Worm (Caenorhabditis elegans) whole organism, L1 larva: ENCODE data around the gene K03A11.1.
A peak's percentile ranks its signal among the peaks of the same experiment; 100 is the strongest.

Source experiments
- C16A3.4 ChIP-seq: fragments of 150-350 bp; optimal IDR thresholded peaks from 2 replicates; lab custom pipeline; 2014; ENCODE audit warnings: missing biosample characterization, missing genetic modification characterization
- Y116A8C.19 ChIP-seq: sonication (generic microtip); optimal IDR thresholded peaks from 2 replicates; lab custom pipeline; 2016; ENCODE audit warnings: missing compliant biosample characterization, missing genetic modification characterization, borderline replicate concordance
- aly-2 ChIP-seq: fragments of 150-350 bp; optimal IDR thresholded peaks from 2 replicates; lab custom pipeline; 2014; ENCODE audit warnings: missing biosample characterization, missing genetic modification characterization
- ceh-63 ChIP-seq: fragments of 200-800 bp; sonication (Bioruptor generic); optimal IDR thresholded peaks from 2 replicates; lab custom pipeline; 2018; ENCODE audit warnings: mild to moderate bottlenecking, missing genetic modification characterization, missing compliant biosample characterization
- ceh-8 ChIP-seq: fragments of 200-800 bp; sonication (Bioruptor generic); optimal IDR thresholded peaks from 2 replicates; lab custom pipeline; 2018; ENCODE audit warnings: mild to moderate bottlenecking, missing genetic modification characterization, moderate library complexity, missing compliant biosample characterization
- ceh-90 ChIP-seq: sonication (generic microtip); optimal IDR thresholded peaks from 2 replicates; lab custom pipeline; 2016; ENCODE audit warnings: missing genetic modification characterization, missing compliant biosample characterization
- dpl-1 ChIP-seq, 3 experiments: fragments of 150-350 bp in 2 of 3; sonication (generic microtip) in 1 of 3; optimal IDR thresholded peaks; 2 replicates each; lab custom pipeline; 2014 to 2017; ENCODE audit warnings: missing biosample characterization in 3 of 3, missing genetic modification characterization in 3 of 3, missing genetic modification reagents in 3 of 3
- efl-1 ChIP-seq, 4 experiments: fragments of 150-350 bp; optimal IDR thresholded peaks in 3 of 4; peaks in 1 of 4; 1 replicate in 1 of 4; 2 replicates in 3 of 4; lab custom pipeline; 2014; ENCODE audit warnings: missing biosample characterization in 2 of 4, missing genetic modification characterization in 2 of 4, missing genetic modification reagents in 2 of 4
- egl-13 ChIP-seq: sonication (generic microtip); optimal IDR thresholded peaks from 2 replicates; lab custom pipeline; 2016; ENCODE audit warnings: missing genotype, missing genetic modification reagents, missing genetic modification characterization, missing compliant biosample characterization
- elt-2 ChIP-seq: sonication (generic microtip); optimal IDR thresholded peaks from 2 replicates; lab custom pipeline; 2016; ENCODE audit warnings: missing genetic modification characterization, mild to moderate bottlenecking, inconsistent platforms, missing compliant biosample characterization, missing genetic modification reagents
- elt-3 ChIP-seq, 6 experiments: fragments of 150-350 bp in 1 of 6; sonication (generic microtip); optimal IDR thresholded peaks; 2 replicates each; lab custom pipeline; 2017 to 2018; ENCODE audit warnings: missing biosample characterization in 6 of 6, missing genetic modification characterization in 6 of 6, inconsistent platforms in 1 of 6
- ets-5 ChIP-seq: fragments of 200-800 bp; sonication (Bioruptor generic); IDR thresholded peaks from 2 replicates; pipeline ENCODE4 v1.3.6; 2022; ENCODE audit warnings: missing genetic modification characterization, missing compliant biosample characterization
- fkh-10 ChIP-seq: sonication (generic microtip); optimal IDR thresholded peaks from 2 replicates; lab custom pipeline; 2017; ENCODE audit warnings: missing biosample characterization, missing genetic modification reagents, missing genetic modification characterization
- fkh-4 ChIP-seq: sonication (generic microtip); optimal IDR thresholded peaks from 2 replicates; lab custom pipeline; 2016; ENCODE audit warnings: missing compliant biosample characterization, missing genetic modification characterization, borderline replicate concordance
- fkh-8 ChIP-seq: sonication (generic microtip); optimal IDR thresholded peaks from 2 replicates; lab custom pipeline; 2016; ENCODE audit warnings: mild to moderate bottlenecking, missing genetic modification characterization, missing compliant biosample characterization
- hlh-17 ChIP-seq: fragments of 200-800 bp; sonication (Bioruptor generic); optimal IDR thresholded peaks from 2 replicates; lab custom pipeline; 2018; ENCODE audit warnings: missing genetic modification characterization, mild to moderate bottlenecking, missing compliant biosample characterization, moderate library complexity, borderline replicate concordance
- hpl-2 ChIP-seq: fragments of 150-350 bp; optimal IDR thresholded peaks from 2 replicates; lab custom pipeline; 2014; ENCODE audit warnings: missing biosample characterization, missing genetic modification reagents, missing genetic modification characterization
- jun-1 ChIP-seq: fragments of 150-350 bp; optimal IDR thresholded peaks from 2 replicates; lab custom pipeline; 2014; ENCODE audit warnings: missing biosample characterization, missing genetic modification reagents, missing genetic modification characterization
- lin-14 ChIP-seq: fragments of 200-800 bp; sonication (Bioruptor generic); optimal IDR thresholded peaks from 2 replicates; lab custom pipeline; 2018; ENCODE audit warnings: mild to moderate bottlenecking, missing genetic modification characterization, moderate library complexity, missing compliant biosample characterization
- lin-35 ChIP-seq, 2 experiments: fragments of 150-350 bp; optimal IDR thresholded peaks; 2 replicates each; lab custom pipeline; 2014; ENCODE audit warnings: missing biosample characterization in 2 of 2, missing genetic modification characterization in 2 of 2, missing genetic modification reagents in 2 of 2
- lir-3 ChIP-seq: sonication (generic microtip); optimal IDR thresholded peaks from 2 replicates; lab custom pipeline; 2016; ENCODE audit warnings: mild to moderate bottlenecking, missing genetic modification characterization, moderate library complexity, missing compliant biosample characterization; ENCODE audit not compliant: poor library complexity
- lsy-2 ChIP-seq, 2 experiments: fragments of 150-350 bp; optimal IDR thresholded peaks; 2 replicates each; lab custom pipeline; 2014; ENCODE audit warnings: missing biosample characterization in 2 of 2, missing genetic modification characterization in 2 of 2
- mef-2 ChIP-seq: fragments of 150-350 bp; optimal IDR thresholded peaks from 2 replicates; lab custom pipeline; 2014; ENCODE audit warnings: missing biosample characterization, missing genetic modification characterization
- nhr-11 ChIP-seq: fragments of 150-350 bp; optimal IDR thresholded peaks from 2 replicates; lab custom pipeline; 2014; ENCODE audit warnings: missing biosample characterization, missing genetic modification characterization
- nhr-12 ChIP-seq: sonication (generic microtip); optimal IDR thresholded peaks from 2 replicates; lab custom pipeline; 2017; ENCODE audit warnings: missing biosample characterization, missing genetic modification characterization
- nhr-28 ChIP-seq: fragments of 150-350 bp; optimal IDR thresholded peaks from 2 replicates; lab custom pipeline; 2014; ENCODE audit warnings: missing biosample characterization, missing genetic modification characterization
- nhr-47 ChIP-seq: sonication (generic microtip); optimal IDR thresholded peaks from 2 replicates; lab custom pipeline; 2016; ENCODE audit warnings: mild to moderate bottlenecking, missing genetic modification characterization, moderate library complexity, missing compliant biosample characterization
- nhr-71 ChIP-seq: sonication (generic microtip); optimal IDR thresholded peaks from 2 replicates; lab custom pipeline; 2016; ENCODE audit warnings: mild to moderate bottlenecking, missing genetic modification characterization, moderate library complexity, missing compliant biosample characterization
- skn-1 ChIP-seq: fragments of 150-350 bp; optimal IDR thresholded peaks from 2 replicates; lab custom pipeline; 2014; ENCODE audit warnings: missing biosample characterization, missing genetic modification characterization
- snu-23 ChIP-seq: sonication (generic microtip); optimal IDR thresholded peaks from 2 replicates; lab custom pipeline; 2016; ENCODE audit warnings: missing genetic modification characterization, missing compliant biosample characterization
- sox-4 ChIP-seq: sonication (generic microtip); optimal IDR thresholded peaks from 2 replicates; lab custom pipeline; 2016; ENCODE audit warnings: missing genetic modification characterization, missing compliant biosample characterization
- sptf-1 ChIP-seq: fragments of 150-350 bp; optimal IDR thresholded peaks from 2 replicates; lab custom pipeline; 2014; ENCODE audit warnings: missing biosample characterization, missing genetic modification characterization
- tbx-2 ChIP-seq: sonication (generic microtip); optimal IDR thresholded peaks from 2 replicates; lab custom pipeline; 2016; ENCODE audit warnings: missing genetic modification characterization, missing compliant biosample characterization
- tlp-1 ChIP-seq: fragments of 150-350 bp; optimal IDR thresholded peaks from 2 replicates; lab custom pipeline; 2014; ENCODE audit warnings: missing biosample characterization, missing genetic modification characterization
- unc-86 ChIP-seq: sonication (generic microtip); optimal IDR thresholded peaks from 2 replicates; lab custom pipeline; 2016; ENCODE audit warnings: missing genetic modification characterization, missing compliant biosample characterization
- unc-98 ChIP-seq: fragments of 200-800 bp; sonication (Bioruptor generic); IDR thresholded peaks from 2 replicates; pipeline ENCODE4 v1.3.6; 2022; ENCODE audit warnings: missing genetic modification characterization, missing compliant biosample characterization
- vab-15 ChIP-seq: sonication (generic microtip); optimal IDR thresholded peaks from 2 replicates; lab custom pipeline; 2017; ENCODE audit warnings: missing genotype, mild to moderate bottlenecking, missing genetic modification characterization, missing compliant biosample characterization
- zag-1 ChIP-seq: fragments of 150-350 bp; optimal IDR thresholded peaks from 2 replicates; lab custom pipeline; 2014; ENCODE audit warnings: missing biosample characterization, missing genetic modification characterization
- zip-4 ChIP-seq: fragments of 200-800 bp; sonication (Bioruptor generic); optimal IDR thresholded peaks from 2 replicates; lab custom pipeline; 2018; ENCODE audit warnings: mild to moderate bottlenecking, missing genetic modification characterization, moderate library complexity, missing compliant biosample characterization
- ztf-11 ChIP-seq, 2 experiments: sonication (generic microtip); optimal IDR thresholded peaks; 2 replicates each; lab custom pipeline; 2016 to 2017; ENCODE audit warnings: missing genetic modification characterization in 2 of 2, missing biosample characterization in 1 of 2, missing compliant biosample characterization in 1 of 2
- ztf-4 ChIP-seq: fragments of 150-350 bp; optimal IDR thresholded peaks from 2 replicates; lab custom pipeline; 2014; ENCODE audit warnings: missing biosample characterization, missing genetic modification characterization

K03A11.1 gene

DNA sequence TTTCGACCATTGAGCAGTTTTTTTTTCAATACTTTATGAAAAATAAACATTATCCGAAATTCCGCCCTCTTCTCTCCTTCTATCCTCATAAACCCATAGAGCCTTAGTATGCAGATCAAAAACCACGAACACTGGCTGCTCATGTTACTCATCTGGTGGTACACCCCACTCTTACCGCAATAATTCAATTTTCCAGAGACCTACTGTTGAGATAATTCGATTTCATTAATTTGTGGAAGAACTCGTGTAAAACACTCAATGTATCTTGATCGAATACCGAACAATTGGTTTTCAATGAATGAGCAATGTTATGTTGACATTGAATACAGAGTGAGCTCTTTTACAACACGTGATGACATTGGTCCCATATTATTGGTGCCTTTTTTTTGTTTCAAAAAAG, 30.1 kb upstream of the K03A11.1 start:
- TF ChIP-seq ztf-11 (tag; optimal IDR thresholded peaks at IDR 0.05; lab: Kevin White, UChicago) (no peak), skn-1 (tag; lab: Kevin White, UChicago) (no peak), lin-14 (GFP tag; lab: Kevin White, UChicago) (peak; percentile 3), jun-1 (tag; lab: Kevin White, UChicago) (no peak), unc-98 (no peak), nhr-47 (tag; lab: Kevin White, UChicago) (no peak), sox-4 (no peak), egl-13 (no peak)

DNA sequence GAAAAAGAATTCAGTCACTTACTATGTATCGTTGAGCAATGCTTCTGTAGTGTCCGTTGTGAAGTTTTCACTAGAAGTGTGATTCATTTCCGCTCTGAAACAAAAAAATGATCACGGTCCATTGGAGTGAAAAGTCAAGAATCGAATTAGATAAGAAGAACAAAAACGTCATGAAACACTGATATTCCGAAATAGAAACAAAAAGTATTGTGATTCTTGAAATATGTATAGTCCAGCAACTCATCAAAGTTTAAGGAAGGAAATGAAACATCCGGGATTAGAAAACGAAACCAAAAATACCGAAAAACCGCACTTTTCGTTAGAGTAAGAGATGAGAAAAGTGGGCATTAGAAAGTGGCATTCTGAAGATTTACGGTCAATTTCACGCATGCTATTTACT, 18.9 kb upstream of the K03A11.1 start, which contains the start of gene npr-10:
Gene npr-10, minus strand, starts transcription at position 101 of the 400 bp plus-strand sequence.
- TF ChIP-seq nhr-71 (tag; lab: Kevin White, UChicago) = peak; percentile 15
- TF ChIP-seq fkh-8 (tag; lab: Kevin White, UChicago) = peak; percentile 45
- peak; percentile 2 for TF ChIP-seq nhr-47 (tag; lab: Kevin White, UChicago)
- peak; percentile 14 for TF ChIP-seq sox-4
- no peak for TF ChIP-seq ceh-8 (GFP tag; lab: Kevin White, UChicago)
- no peak for TF ChIP-seq tbx-2 (tag; lab: Kevin White, UChicago)
- no peak for TF ChIP-seq fkh-10 (GFP tag; lab: Kevin White, UChicago)
- no peak for TF ChIP-seq hpl-2 (GFP tag; lab: Kevin White, UChicago)

DNA sequence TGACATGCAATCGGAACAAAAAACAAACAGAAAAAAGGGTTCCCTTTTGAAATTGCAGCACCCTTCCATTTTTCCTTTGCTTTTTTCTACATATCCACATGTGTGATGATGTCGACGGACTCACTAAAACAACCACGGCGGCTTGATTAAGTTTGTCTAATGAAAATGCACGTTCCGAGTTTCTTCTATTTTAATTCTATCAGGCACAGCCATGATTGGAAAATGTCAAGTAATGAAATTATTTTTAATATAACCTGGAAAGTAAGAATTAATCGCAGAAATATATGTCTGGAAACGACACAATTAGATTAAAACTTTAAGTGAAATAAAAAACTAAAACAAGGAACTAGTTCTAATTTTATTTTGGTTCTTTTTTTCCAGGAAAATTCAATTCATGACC, 17.7 kb upstream of the K03A11.1 start:
- TF ChIP-seq efl-1 (optimal IDR thresholded peaks at IDR 0.05; lab: Kevin White, UChicago) = no peak
- TF ChIP-seq efl-1 (GFP tag; optimal IDR thresholded peaks at IDR 0.05 in 1 of 2; lab: Kevin White, UChicago) = peak in 1 of 2 experiments; percentile 54
- TF ChIP-seq mef-2 (tag; lab: Kevin White, UChicago) = no peak
- TF ChIP-seq zip-4 (GFP tag; lab: Kevin White, UChicago) = no peak
- TF ChIP-seq tlp-1 (tag; lab: Kevin White, UChicago) = no peak
- no peak for TF ChIP-seq Y116A8C.19
- no peak for TF ChIP-seq nhr-11
- TF ChIP-seq lir-3 (tag; lab: Kevin White, UChicago) = no peak
- TF ChIP-seq unc-86 (tag; lab: Kevin White, UChicago) = no peak
- no peak for TF ChIP-seq nhr-71 (tag; lab: Kevin White, UChicago)
- peak; percentile 36 for TF ChIP-seq nhr-47 (tag; lab: Kevin White, UChicago)
- TF ChIP-seq elt-2 (tag; lab: Kevin White, UChicago) = no peak
- no peak for TF ChIP-seq hlh-17 (GFP tag; lab: Kevin White, UChicago)
- TF ChIP-seq elt-3 (tag; optimal IDR thresholded peaks at IDR 0.05; lab: Kevin White, UChicago) = no peak
- TF ChIP-seq ceh-8 (GFP tag; lab: Kevin White, UChicago) = no peak
- TF ChIP-seq lin-14 (GFP tag; lab: Kevin White, UChicago) = peak; percentile 5
- no peak for TF ChIP-seq fkh-10 (GFP tag; lab: Kevin White, UChicago)

DNA sequence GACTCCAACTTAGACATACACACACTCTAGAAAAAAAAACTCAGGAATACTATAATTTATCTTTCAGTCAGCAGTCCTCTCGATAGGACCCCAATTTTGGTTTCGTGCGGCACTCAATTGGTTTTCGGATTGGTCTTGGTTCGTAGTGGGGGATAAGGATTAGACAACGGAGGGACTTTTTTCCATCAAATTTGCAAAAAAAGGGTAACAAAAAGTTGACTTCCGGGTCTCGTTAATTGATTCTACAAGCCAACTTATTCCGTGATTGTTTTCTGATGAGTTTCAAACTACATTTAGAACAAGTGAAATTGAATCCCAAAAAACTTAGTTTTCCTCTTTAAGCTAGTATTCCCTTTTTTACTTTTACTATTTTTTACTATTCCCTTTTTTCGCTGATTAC, 17.2 kb upstream of the K03A11.1 start:
- TF ChIP-seq tbx-2 (tag; lab: Kevin White, UChicago) = peak; percentile 53
- no peak for TF ChIP-seq nhr-47 (tag; lab: Kevin White, UChicago)
- TF ChIP-seq vab-15 (tag; lab: Kevin White, UChicago) = no peak
- no peak for TF ChIP-seq unc-86 (tag; lab: Kevin White, UChicago)

DNA sequence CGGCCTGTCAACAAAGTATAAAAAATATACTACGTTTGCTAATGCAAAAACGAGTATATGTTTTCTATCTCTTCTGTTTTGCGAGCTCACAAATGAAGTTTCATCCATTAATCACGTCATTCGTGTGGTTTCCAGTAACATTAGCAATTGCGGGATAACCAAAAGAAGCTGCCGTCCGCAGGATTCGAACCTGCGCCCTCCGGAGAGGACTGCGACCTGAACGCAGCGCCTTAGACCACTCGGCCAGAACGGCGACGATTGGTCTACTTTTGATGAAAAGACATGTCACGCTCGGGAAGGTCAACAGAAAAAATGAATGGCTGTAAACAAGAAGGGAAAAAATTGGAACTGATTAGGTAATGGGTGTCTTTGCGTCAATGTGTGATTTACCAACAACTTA, 12.7 kb upstream of the K03A11.1 start:
- TF ChIP-seq sptf-1 (no peak), lin-35 (GFP tag; optimal IDR thresholded peaks at IDR 0.05; lab: Kevin White, UChicago) (peak in 1 of 2 experiments; percentile 51), C16A3.4 (tag; lab: Kevin White, UChicago) (peak; percentile 19), elt-3 (tag; optimal IDR thresholded peaks at IDR 0.05; lab: Kevin White, UChicago) (peak in 1 of 6 experiments; percentile 32), ets-5 (GFP tag; lab: Robert Waterston, UW) (no peak), lin-14 (GFP tag; lab: Kevin White, UChicago) (peak; percentile 7), ceh-90 (tag; lab: Kevin White, UChicago) (no peak), dpl-1 (GFP tag; optimal IDR thresholded peaks at IDR 0.05; lab: Kevin White, UChicago) (no peak), fkh-4 (tag; lab: Kevin White, UChicago) (no peak), nhr-28 (tag; lab: Kevin White, UChicago) (no peak), ceh-63 (GFP tag; lab: Kevin White, UChicago) (no peak), nhr-12 (tag; lab: Kevin White, UChicago) (no peak), hpl-2 (GFP tag; lab: Kevin White, UChicago) (no peak), hlh-17 (GFP tag; lab: Kevin White, UChicago) (no peak), aly-2 (tag; lab: Kevin White, UChicago) (no peak), zag-1 (no peak), fkh-8 (tag; lab: Kevin White, UChicago) (no peak), snu-23 (GFP tag; lab: Kevin White, UChicago) (peak; percentile 18), efl-1 (optimal IDR thresholded peaks at IDR 0.05; lab: Kevin White, UChicago) (no peak), efl-1 (GFP tag; optimal IDR thresholded peaks at IDR 0.05 in 1 of 2; lab: Kevin White, UChicago) (peak in 1 of 2 experiments; percentile 85), tbx-2 (tag; lab: Kevin White, UChicago) (no peak), lsy-2 (tag; optimal IDR thresholded peaks at IDR 0.05; lab: Kevin White, UChicago) (peak in 1 of 2 experiments; percentile 38), egl-13 (no peak), ztf-4 (tag; lab: Kevin White, UChicago) (no peak)
